Worm (Caenorhabditis elegans) whole organism, L3 larva: ENCODE data around the gene unc-50.
A peak's percentile ranks its signal among the peaks of the same experiment; 100 is the strongest.

Experiments used
- ZK546.5 ChIP-seq: sonication (generic microtip); optimal IDR thresholded peaks from 2 replicates; lab custom pipeline; 2017; ENCODE audit warnings: missing biosample characterization, missing genetic modification characterization
- ceh-82 ChIP-seq: fragments of 150-350 bp; optimal IDR thresholded peaks from 2 replicates; lab custom pipeline; 2014; ENCODE audit warnings: missing biosample characterization, missing genetic modification characterization
- elt-3 ChIP-seq, 3 experiments: fragments of 150-350 bp in 1 of 3; sonication (generic microtip) in 2 of 3; optimal IDR thresholded peaks; 2 replicates in 2 of 3; 4 replicates in 1 of 3; lab custom pipeline; 2014 to 2017; ENCODE audit warnings: missing biosample characterization in 3 of 3, missing genetic modification characterization in 3 of 3
- lin-15B ChIP-seq: fragments of 150-350 bp; optimal IDR thresholded peaks from 2 replicates; lab custom pipeline; 2014; ENCODE audit warnings: missing biosample characterization, missing genetic modification characterization
- nhr-11 ChIP-seq: fragments of 150-350 bp; optimal IDR thresholded peaks from 2 replicates; lab custom pipeline; 2014; ENCODE audit warnings: missing biosample characterization, missing genetic modification characterization
- nhr-25 ChIP-seq: sonication (generic microtip); optimal IDR thresholded peaks from 2 replicates; lab custom pipeline; 2017; ENCODE audit warnings: missing biosample characterization, missing genetic modification characterization
- skn-1 ChIP-seq: fragments of 150-350 bp; optimal IDR thresholded peaks from 2 replicates; lab custom pipeline; 2014; ENCODE audit warnings: missing biosample characterization, missing genetic modification characterization
- snpc-4 ChIP-seq: fragments of 150-350 bp; optimal IDR thresholded peaks from 2 replicates; lab custom pipeline; 2014; ENCODE audit warnings: missing biosample characterization, missing genetic modification characterization
- zag-1 ChIP-seq: fragments of 150-350 bp; optimal IDR thresholded peaks from 2 replicates; lab custom pipeline; 2014; ENCODE audit warnings: missing biosample characterization, missing genetic modification characterization

ce11 chrIII:10293362-10293761 lies 24.6 kb downstream of the unc-50 start:
- no peak for TF ChIP-seq zag-1
- TF ChIP-seq snpc-4 (tag; lab: Kevin White, UChicago): no peak
- TF ChIP-seq ZK546.5 (tag; lab: Kevin White, UChicago): no peak
- TF ChIP-seq elt-3 (tag; optimal IDR thresholded peaks at IDR 0.05; lab: Kevin White, UChicago): peak in 1 of 3 experiments; percentile 56
- TF ChIP-seq skn-1 (tag; lab: Kevin White, UChicago): no peak
- TF ChIP-seq nhr-11: no peak
- TF ChIP-seq ceh-82 (tag; lab: Kevin White, UChicago): no peak
- TF ChIP-seq lin-15B (tag; lab: Kevin White, UChicago): no peak
- TF ChIP-seq nhr-25: no peak
